Fruit fly (Drosophila melanogaster): ENCODE measurements around the gene Gyc76C.

DNA sequence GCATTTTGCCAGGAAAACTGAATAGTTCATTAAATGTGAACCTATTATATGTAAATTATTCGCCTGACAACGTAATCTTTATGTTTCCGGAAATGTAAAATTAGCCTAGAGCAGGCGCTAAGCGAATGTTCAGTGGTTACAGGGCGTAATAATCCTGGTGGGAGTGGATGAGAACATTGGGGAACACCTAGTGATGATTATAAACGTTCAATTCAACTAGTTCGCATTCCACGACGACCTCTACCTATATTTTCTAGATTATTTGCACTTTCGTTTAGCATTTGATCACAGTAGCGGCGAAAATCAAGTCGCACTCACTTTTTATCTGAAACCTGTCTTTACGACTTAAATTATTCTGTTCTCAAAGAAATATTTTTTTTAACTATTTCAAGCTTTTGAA is 14.2 kb upstream of the Gyc76C start:
- no peak for TF ChIP-seq CG8159 (tag; optimal IDR thresholded peaks at IDR 0.05)
- TF ChIP-seq CG8301 (tag; optimal IDR thresholded peaks at IDR 0.05): no peak
- no peak for TF ChIP-seq Pif1B (GFP tag; optimal IDR thresholded peaks at IDR 0.05)
- TF ChIP-seq CG17806 (tag; optimal IDR thresholded peaks at IDR 0.05): no peak
- TF ChIP-seq CG14655 (GFP tag; optimal IDR thresholded peaks at IDR 0.05): no peak

Measured in whole organism, pupa.